Worm (Caenorhabditis elegans) whole organism, L1 larva: ENCODE measurements around the gene lipl-3.

Source experiments
- alr-1 ChIP-seq: fragments of 200-800 bp; sonication (Bioruptor generic); optimal IDR thresholded peaks from 2 replicates; lab custom pipeline; 2018; ENCODE audit warnings: borderline replicate concordance, mild to moderate bottlenecking, missing genetic modification characterization, missing compliant biosample characterization
- ces-1 ChIP-seq: fragments of 150-350 bp; optimal IDR thresholded peaks from 2 replicates; lab custom pipeline; 2014; ENCODE audit warnings: missing biosample characterization, missing genetic modification reagents, missing genetic modification characterization
- elt-2 ChIP-seq: sonication (generic microtip); optimal IDR thresholded peaks from 2 replicates; lab custom pipeline; 2016; ENCODE audit warnings: missing genetic modification characterization, mild to moderate bottlenecking, inconsistent platforms, missing compliant biosample characterization, missing genetic modification reagents
- elt-3 ChIP-seq, 6 experiments: fragments of 150-350 bp in 1 of 6; sonication (generic microtip); optimal IDR thresholded peaks; 2 replicates each; lab custom pipeline; 2017 to 2018; ENCODE audit warnings: missing biosample characterization in 6 of 6, missing genetic modification characterization in 6 of 6, inconsistent platforms in 1 of 6
- ets-5 ChIP-seq: fragments of 200-800 bp; sonication (Bioruptor generic); IDR thresholded peaks from 2 replicates; pipeline ENCODE4 v1.3.6; 2022; ENCODE audit warnings: missing genetic modification characterization, missing compliant biosample characterization
- lin-39 ChIP-seq: fragments of 150-350 bp; optimal IDR thresholded peaks from 2 replicates; lab custom pipeline; 2014; ENCODE audit warnings: missing biosample characterization, missing genetic modification reagents, missing genetic modification characterization
- mdl-1 ChIP-seq, 2 experiments: fragments of 150-350 bp; optimal IDR thresholded peaks; 2 replicates each; lab custom pipeline; 2014 to 2017; ENCODE audit warnings: missing biosample characterization in 2 of 2, missing genetic modification characterization in 2 of 2, inconsistent platforms in 1 of 2
- mep-1 ChIP-seq: fragments of 150-350 bp; optimal IDR thresholded peaks from 2 replicates; lab custom pipeline; 2014; ENCODE audit warnings: missing biosample characterization, missing genetic modification characterization
- nhr-11 ChIP-seq: fragments of 150-350 bp; optimal IDR thresholded peaks from 2 replicates; lab custom pipeline; 2014; ENCODE audit warnings: missing biosample characterization, missing genetic modification characterization
- snpc-4 ChIP-seq: fragments of 150-350 bp; optimal IDR thresholded peaks from 2 replicates; lab custom pipeline; 2014; ENCODE audit warnings: missing biosample characterization, missing genetic modification characterization
- tbx-2 ChIP-seq: sonication (generic microtip); optimal IDR thresholded peaks from 2 replicates; lab custom pipeline; 2016; ENCODE audit warnings: missing genetic modification characterization, missing compliant biosample characterization
- unc-62 ChIP-seq: fragments of 150-350 bp; optimal IDR thresholded peaks from 2 replicates; lab custom pipeline; 2014; ENCODE audit warnings: missing biosample characterization, missing genetic modification reagents, missing genetic modification characterization
- unc-98 ChIP-seq: fragments of 200-800 bp; sonication (Bioruptor generic); IDR thresholded peaks from 2 replicates; pipeline ENCODE4 v1.3.6; 2022; ENCODE audit warnings: missing genetic modification characterization, missing compliant biosample characterization
- ztf-11 ChIP-seq, 2 experiments: sonication (generic microtip); optimal IDR thresholded peaks; 2 replicates each; lab custom pipeline; 2016 to 2017; ENCODE audit warnings: missing genetic modification characterization in 2 of 2, missing biosample characterization in 1 of 2, missing compliant biosample characterization in 1 of 2

- TF ChIP-seq snpc-4 (tag; lab: Kevin White, UChicago) (no peak), unc-62 (GFP tag; lab: Kevin White, UChicago) (no peak), ets-5 (no peak), ztf-11 (tag; optimal IDR thresholded peaks at IDR 0.05; lab: Kevin White, UChicago) (no peak), tbx-2 (tag; lab: Kevin White, UChicago) (no peak), mep-1 (no peak), alr-1 (tag; lab: Kevin White, UChicago) (no peak), unc-98 (GFP tag; lab: Robert Waterston, UW) (no peak), ces-1 (no peak), elt-2 (no peak), mdl-1 (tag; optimal IDR thresholded peaks at IDR 0.05; lab: Kevin White, UChicago) (no peak), nhr-11 (no peak), elt-3 (tag; optimal IDR thresholded peaks at IDR 0.05; lab: Kevin White, UChicago) (no peak), lin-39 (tag; lab: Kevin White, UChicago) (no peak)
Observed at ce11 chrV:472589-472988, 51.4 kb downstream of the lipl-3 start, which contains the start of gene srt-31.
